Fruit fly (Drosophila melanogaster) ovary, adult (tissue): Measurements from ENCODE around the gene mthl9.
A peak's percentile ranks its signal among the peaks of the same experiment; 100 is the strongest.

Experiments used
- CG17801 ChIP-seq: fragments of 200-800 bp; optimal IDR thresholded peaks from 2 replicates; lab custom pipeline; 2019; ENCODE audit warnings: missing biosample characterization, mild to moderate bottlenecking, missing genetic modification characterization, moderate library complexity; ENCODE audit not compliant: partially characterized antibody

mthl9 gene

dm6 chr3L:320798-321197 is 11.3 kb downstream of the mthl9 start:
- TF ChIP-seq CG17801 = no peak

- no peak for TF ChIP-seq CG17801
These were observed 12.1 kb downstream of the mthl9 start for dm6 chr3L:320010-320337.

- TF ChIP-seq CG17801 = peak; percentile 70
These were observed 12.7 kb downstream of the mthl9 start, which contains the start of gene fwd for dm6 chr3L:319145-320009. TSS of gene fwd (minus strand) at chr3L:319884.

dm6 chr3L:316784-317183 is 15.3 kb downstream of the mthl9 start, which contains the start of gene ddbt:
TSS of gene ddbt (plus strand) at chr3L:317084.
- TF ChIP-seq CG17801 = no peak

dm6 chr3L:315140-315539 is 17.0 kb downstream of the mthl9 start:
- TF ChIP-seq CG17801 = no peak

- TF ChIP-seq CG17801 = no peak
These were observed 19.8 kb downstream of the mthl9 start for dm6 chr3L:312323-312722.

- TF ChIP-seq CG17801 = peak; percentile 29
These were observed 20.5 kb downstream of the mthl9 start for dm6 chr3L:311607-312006.

dm6 chr3L:299952-300605 is 32.0 kb downstream of the mthl9 start:
- no peak for TF ChIP-seq CG17801

dm6 chr3L:298459-298858 is 33.6 kb downstream of the mthl9 start:
- TF ChIP-seq CG17801 = no peak

dm6 chr3L:297240-297639 is 34.9 kb downstream of the mthl9 start:
- TF ChIP-seq CG17801 = no peak

dm6 chr3L:294841-295408 is 37.2 kb downstream of the mthl9 start:
- no peak for TF ChIP-seq CG17801

dm6 chr3L:292146-292776 is 39.8 kb downstream of the mthl9 start:
- peak; percentile 69 for TF ChIP-seq CG17801

dm6 chr3L:291583-292145 is 40.4 kb downstream of the mthl9 start:
- no peak for TF ChIP-seq CG17801

dm6 chr3L:284253-284652 is 47.9 kb downstream of the mthl9 start:
- TF ChIP-seq CG17801 = no peak

dm6 chr3L:282276-282675 is 49.8 kb downstream of the mthl9 start:
- TF ChIP-seq CG17801 = no peak
